Worm (Caenorhabditis elegans): ENCODE measurements around the gene C31H2.14.

Gene C31H2.14

DNA sequence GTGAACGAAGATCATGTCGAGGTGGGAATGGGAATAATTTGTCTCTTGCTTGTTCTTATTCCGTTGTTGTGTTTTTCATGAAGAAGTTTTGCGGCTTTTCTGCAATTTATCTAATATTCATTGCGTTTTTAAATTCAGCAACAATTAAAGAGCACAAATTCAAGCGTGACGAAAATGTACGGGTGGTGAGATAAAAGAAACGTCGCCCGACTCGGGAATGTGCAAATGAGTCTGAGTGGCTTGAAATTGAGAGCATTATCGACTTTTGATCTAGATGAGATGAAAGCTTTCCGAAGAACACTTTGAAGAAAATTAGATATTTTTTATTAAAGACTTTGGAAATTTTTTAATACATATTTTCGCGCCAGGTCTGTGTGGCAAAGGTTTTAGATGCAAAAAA is 23.1 kb downstream of the C31H2.14 start, which contains the start of gene T03G11.10:
Gene T03G11.10, minus strand, starts transcription at position 101 of the 400 bp plus-strand sequence.
- TF ChIP-seq Y5F2A.4 (GFP tag; optimal IDR thresholded peaks at IDR 0.05) (no peak), ceh-82 (tag; optimal IDR thresholded peaks at IDR 0.05) (no peak), nhr-6 (tag; optimal IDR thresholded peaks at IDR 0.05) (no peak), T20F7.1 (GFP tag; optimal IDR thresholded peaks at IDR 0.05) (no peak), lin-39 (tag; optimal IDR thresholded peaks at IDR 0.05) (no peak), lin-29 (GFP tag; IDR thresholded peaks at IDR 0.05) (no peak), F37D6.2 (tag; optimal IDR thresholded peaks at IDR 0.05) (no peak), gei-8 (GFP tag; optimal IDR thresholded peaks at IDR 0.05) (no peak), ces-1 (GFP tag; optimal IDR thresholded peaks at IDR 0.05) (no peak), nhr-102 (tag; optimal IDR thresholded peaks at IDR 0.05) (no peak), Y105C5A.15 (GFP tag; IDR thresholded peaks at IDR 0.05) (no peak), sdz-12 (GFP tag; optimal IDR thresholded peaks at IDR 0.05) (no peak)

- TF ChIP-seq zfp-2 (tag; optimal IDR thresholded peaks at IDR 0.05) (no peak), lin-13 (GFP tag; optimal IDR thresholded peaks at IDR 0.05) (no peak), Y5F2A.4 (GFP tag; optimal IDR thresholded peaks at IDR 0.05) (no peak), Y48G9A.11 (GFP tag; IDR thresholded peaks at IDR 0.05) (no peak), mep-1 (tag; optimal IDR thresholded peaks at IDR 0.05) (no peak), unc-62 (GFP tag; optimal IDR thresholded peaks at IDR 0.05 in 1 of 2) (peak in 1 of 2 experiments; percentile 54), unc-62 (tag; optimal IDR thresholded peaks at IDR 0.05) (no peak), set-16 (GFP tag; IDR thresholded peaks at IDR 0.05) (no peak), saeg-2 (GFP tag; IDR thresholded peaks at IDR 0.05) (no peak), daf-19 (GFP tag; conservative IDR thresholded peaks at IDR 0.05) (0 out of 2 replicates have a peak, but pooled peaks have one; percentile 19), pha-4 (GFP tag; IDR thresholded peaks at IDR 0.05) (no peak), pha-4 (tag; optimal IDR thresholded peaks at IDR 0.05) (no peak)
Measured at ce11 chrX:5174256-5174655, 26.2 kb downstream of the C31H2.14 start, which contains the start of gene zchc-1A. TSS of gene zchc-1A (plus strand) at chrX:5174369.

DNA sequence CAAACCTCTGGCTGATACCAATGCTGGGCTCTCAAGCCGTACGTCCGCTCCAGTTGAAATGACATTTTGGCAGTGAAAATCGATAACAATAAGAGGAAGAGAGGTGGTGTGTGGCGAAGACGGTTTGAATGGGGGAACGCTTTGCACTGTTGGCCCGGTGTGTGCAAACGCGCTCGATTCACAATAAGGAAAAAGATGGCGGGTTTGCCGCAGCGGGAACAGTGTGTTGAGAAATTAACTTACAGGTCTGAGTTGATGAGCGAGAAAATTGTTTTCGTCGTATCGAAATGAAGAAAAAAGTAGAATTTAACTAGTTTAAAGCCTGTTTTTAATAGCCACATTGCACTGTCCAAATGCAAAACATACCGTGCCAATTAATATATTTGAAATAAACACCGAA is 31.0 kb downstream of the C31H2.14 start, which contains the start of gene metl-9:
Gene metl-9, minus strand, starts transcription at position 101 of the 400 bp plus-strand sequence.
- TF ChIP-seq aha-1 (tag) (peak; percentile 73), gei-8 (GFP tag; optimal IDR thresholded peaks at IDR 0.05) (no peak)

DNA sequence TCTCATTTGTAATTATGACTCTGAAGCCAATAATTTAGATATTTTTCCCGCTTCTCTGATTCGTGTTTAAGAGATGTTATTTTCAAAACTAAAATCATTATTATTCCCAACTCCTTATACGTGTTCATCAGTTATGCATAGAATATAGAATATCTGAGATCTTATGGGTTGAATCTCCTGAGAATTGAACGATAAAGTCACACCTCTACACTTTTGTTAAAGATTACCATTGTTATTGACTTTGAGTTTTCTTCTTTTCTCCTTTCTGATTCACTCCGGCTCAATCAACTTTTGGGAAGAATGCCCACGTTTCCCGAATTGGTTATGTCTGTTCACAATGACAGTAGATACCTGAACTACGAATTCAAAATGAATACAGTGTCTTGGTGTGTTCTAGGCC is 31.9 kb downstream of the C31H2.14 start, which contains the start of gene sru-48:
Gene sru-48, plus strand, starts transcription at position 301 of the 400 bp plus-strand sequence.
- TF ChIP-seq Y105C5A.15 (GFP tag; IDR thresholded peaks at IDR 0.05) (no peak), R02D3.7 (tag; optimal IDR thresholded peaks at IDR 0.05) (no peak), T26A8.4 (GFP tag; IDR thresholded peaks at IDR 0.05) (no peak), zfp-3 (GFP tag; conservative IDR thresholded peaks at IDR 0.05) (no peak), mxl-2 (GFP tag; conservative IDR thresholded peaks at IDR 0.05) (no peak), Y75B8A.6 (GFP tag; IDR thresholded peaks at IDR 0.05) (no peak), mdl-1 (tag; optimal IDR thresholded peaks at IDR 0.05) (no peak), aha-1 (tag) (peak; percentile 17)

DNA sequence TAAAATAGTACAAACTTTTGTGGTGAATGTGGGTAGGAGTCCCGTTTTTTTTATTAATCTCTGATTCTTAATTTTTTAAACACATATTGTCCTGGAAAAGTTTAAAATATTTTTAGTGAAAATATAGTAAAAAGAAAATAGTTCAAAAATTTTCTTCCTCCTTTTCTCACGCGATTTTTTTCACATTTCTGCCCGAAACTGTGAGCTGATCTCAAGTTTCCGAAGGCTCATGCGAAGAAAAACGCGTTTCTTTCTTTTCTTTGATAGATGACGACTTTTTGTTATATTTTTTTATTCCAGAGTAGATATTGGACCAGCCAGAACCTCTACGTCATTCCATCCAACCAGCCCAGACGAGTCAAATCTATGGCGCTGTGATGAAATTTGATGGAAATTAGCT is 35.9 kb downstream of the C31H2.14 start, which contains the start of gene T03G11.9:
Gene T03G11.9, plus strand, starts transcription at position 301 of the 400 bp plus-strand sequence.
- no peak for TF ChIP-seq mep-1 (tag; optimal IDR thresholded peaks at IDR 0.05)
- no peak for TF ChIP-seq skn-1 (tag; optimal IDR thresholded peaks at IDR 0.05)
- no peak for TF ChIP-seq egl-43 (GFP tag; IDR thresholded peaks at IDR 0.05)
- peak in 1 of 2 experiments; percentile 22 for TF ChIP-seq unc-62 (GFP tag; optimal IDR thresholded peaks at IDR 0.05 in 1 of 2)
- no peak for TF ChIP-seq unc-62 (tag; optimal IDR thresholded peaks at IDR 0.05)
- no peak for TF ChIP-seq nhr-6 (tag; optimal IDR thresholded peaks at IDR 0.05)

DNA sequence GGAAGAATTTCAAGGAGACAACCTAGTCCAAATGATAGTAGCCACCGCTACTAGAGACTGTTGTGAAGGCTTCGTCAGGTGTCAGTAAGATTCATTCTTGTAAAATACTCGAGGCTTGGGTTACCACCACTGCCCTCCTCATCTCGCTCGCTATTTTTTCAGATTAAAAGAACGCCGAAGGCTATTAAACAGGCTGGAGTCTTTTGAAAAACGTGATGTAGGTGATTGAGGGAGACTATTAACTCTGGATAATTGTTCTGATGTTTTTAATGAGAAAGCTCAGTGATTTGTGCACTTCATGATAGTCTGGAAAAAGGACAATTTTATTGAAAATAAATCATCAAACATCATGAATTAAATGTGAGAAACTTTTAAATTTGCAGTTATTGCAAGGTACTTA is 41.0 kb downstream of the C31H2.14 start, which contains the start of gene zig-6:
Gene zig-6, minus strand, starts transcription at position 101 of the 400 bp plus-strand sequence.
- no peak for TF ChIP-seq nhr-111 (GFP tag; optimal IDR thresholded peaks at IDR 0.05)
- no peak for TF ChIP-seq lir-3 (tag; optimal IDR thresholded peaks at IDR 0.05)
- no peak for TF ChIP-seq zfp-2 (tag; optimal IDR thresholded peaks at IDR 0.05)
